Fruit fly (Drosophila melanogaster) whole organism: ENCODE data around the gene Herp.

Experiments used
- CG8478 ChIP-seq: fragments of >200 bp; optimal IDR thresholded peaks from 2 replicates; lab custom pipeline; 2018; ENCODE audit warnings: inconsistent platforms
- EcR ChIP-seq, 2 experiments: fragments of >200 bp; optimal IDR thresholded peaks; 2 replicates each; lab custom pipeline; 2017; ENCODE audit warnings: missing biosample characterization in 2 of 2, missing genetic modification characterization in 2 of 2, missing genetic modification reagents in 2 of 2
- pan ChIP-seq: fragments of >200 bp; optimal IDR thresholded peaks from 2 replicates; lab custom pipeline; 2017
- psq ChIP-seq: fragments of >200 bp; optimal IDR thresholded peaks from 2 replicates; lab custom pipeline; 2017

DNA sequence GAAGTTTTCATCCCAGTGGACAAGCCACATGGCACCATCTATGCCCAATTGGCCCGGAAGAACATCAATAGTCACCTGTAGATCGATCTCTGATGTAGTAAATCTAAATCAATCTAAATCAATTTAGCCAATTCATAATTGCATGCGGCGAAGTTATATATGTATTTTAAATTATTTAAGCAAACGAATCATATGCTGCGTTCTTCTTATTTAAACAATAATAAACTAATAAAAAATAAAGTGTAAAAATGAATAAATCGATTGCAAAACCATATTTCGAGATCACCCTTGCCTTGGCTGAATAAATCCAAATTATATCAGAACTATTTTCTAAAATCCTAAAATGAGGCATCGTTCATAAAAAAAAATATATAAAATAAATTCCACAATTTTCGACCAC is 18.7 kb downstream of the Herp start, which contains the start of gene CG7164:
- TF ChIP-seq EcR (GFP tag; optimal IDR thresholded peaks at IDR 0.05; lab: Kevin White, UChicago) (no peak), pan (lab: Kevin White, UChicago) (no peak), psq (lab: Kevin White, UChicago) (no peak), CG8478 (lab: Kevin White, UChicago) (no peak)
